Fruit fly (Drosophila melanogaster) ovary, adult (tissue): Measurements from ENCODE around the gene CG12177.

Experiments
- CG17801 ChIP-seq: fragments of 200-800 bp; optimal IDR thresholded peaks from 2 replicates; lab custom pipeline; 2019; ENCODE audit warnings: missing biosample characterization, mild to moderate bottlenecking, missing genetic modification characterization, moderate library complexity; ENCODE audit not compliant: partially characterized antibody

The CG12177 gene

DNA sequence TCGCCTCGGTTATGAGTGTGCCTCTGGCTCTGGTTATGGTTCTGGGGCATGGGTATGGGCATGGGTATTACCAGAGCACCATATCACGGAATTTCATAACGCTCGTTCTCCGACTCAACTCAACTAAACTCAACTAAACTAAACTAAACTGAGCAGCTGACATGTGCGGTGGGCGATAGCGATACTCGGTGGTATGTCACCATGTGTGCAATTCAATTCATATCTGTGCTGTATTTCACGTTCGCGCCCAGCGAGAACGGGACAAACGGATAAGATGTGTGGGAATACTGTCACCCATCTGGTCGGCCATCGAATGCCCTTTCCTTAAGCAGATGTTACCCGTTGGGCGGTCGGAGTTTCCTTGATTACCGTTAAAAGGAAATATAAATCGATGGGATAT lies at the start of gene CG12177:
Gene CG12177, minus strand, starts transcription at position 239 of the 400 bp plus-strand sequence.
- TF ChIP-seq CG17801 (GFP tag; lab: Kevin White, UChicago), result no peak

dm6 chrX:13721934-13722333 lies 41.6 kb upstream of the CG12177 start, which contains the start of the genes Mrgn1 and mus101:
TSS of gene Mrgn1 (minus strand) at chrX:13721977.
TSS of gene mus101 (plus strand) at chrX:13722246.
- TF ChIP-seq CG17801 (GFP tag; lab: Kevin White, UChicago), result peak; percentile 38

dm6 chrX:13717982-13718402 lies 37.7 kb upstream of the CG12177 start, which contains the start of gene Nadsyn:
TSS of gene Nadsyn (minus strand) at chrX:13718285.
- peak; percentile 28 for TF ChIP-seq CG17801 (GFP tag; lab: Kevin White, UChicago)

DNA sequence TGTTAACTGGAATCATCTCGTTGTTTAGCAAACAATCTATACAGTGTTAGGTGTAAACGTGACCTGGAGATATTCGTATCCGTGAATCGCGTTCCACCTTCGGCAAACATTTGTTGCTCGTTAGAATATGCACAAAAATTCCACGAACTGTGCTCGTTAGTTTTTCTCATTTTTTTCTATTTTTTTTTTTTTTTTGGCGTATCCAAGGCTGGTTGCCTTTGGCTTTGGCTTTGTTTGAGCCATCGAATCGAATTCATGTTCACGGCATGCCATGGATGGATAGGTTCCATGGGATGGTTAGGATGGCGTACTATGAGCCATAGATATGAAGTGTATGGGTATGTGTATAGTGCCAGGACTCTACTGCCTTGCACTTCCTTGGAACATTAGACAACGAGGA lies 19.4 kb upstream of the CG12177 start:
- TF ChIP-seq CG17801 (GFP tag; lab: Kevin White, UChicago), result no peak

- TF ChIP-seq CG17801 (GFP tag; lab: Kevin White, UChicago), result no peak
Observed at dm6 chrX:13698717-13699427, 18.6 kb upstream of the CG12177 start.

- no peak for TF ChIP-seq CG17801 (GFP tag; lab: Kevin White, UChicago)
Observed at dm6 chrX:13691992-13692391, 11.7 kb upstream of the CG12177 start, which contains the start of gene Nna1. TSS of gene Nna1 (plus strand) at chrX:13692292.

- TF ChIP-seq CG17801 (GFP tag; lab: Kevin White, UChicago), result no peak
Observed at dm6 chrX:13682652-13683051, 2.4 kb upstream of the CG12177 start, which contains the start of gene CG11158. TSS of gene CG11158 (plus strand) at chrX:13682952.

DNA sequence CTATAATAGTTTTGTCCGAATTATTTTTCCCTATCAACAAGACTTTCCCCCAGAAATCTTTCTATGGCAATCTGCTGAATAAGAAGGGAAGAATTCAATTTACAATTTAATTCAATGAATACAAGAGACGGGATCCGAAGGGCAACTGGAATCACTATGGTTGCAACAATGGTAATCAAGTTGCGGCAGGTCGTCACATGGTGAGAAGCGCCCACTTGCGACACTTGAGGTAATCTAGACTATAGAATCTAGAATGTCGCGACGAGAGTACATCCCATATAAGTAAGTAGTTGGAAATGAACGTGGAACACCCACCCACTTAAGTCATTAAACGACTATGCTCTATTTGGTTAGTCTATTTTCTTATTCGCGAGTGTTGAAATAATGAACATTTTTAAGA lies 1.6 kb upstream of the CG12177 start:
- no peak for TF ChIP-seq CG17801 (GFP tag; lab: Kevin White, UChicago)

dm6 chrX:13679565-13679964 lies 735 bp downstream of the CG12177 start:
- no peak for TF ChIP-seq CG17801 (GFP tag; lab: Kevin White, UChicago)

- TF ChIP-seq CG17801 (GFP tag; lab: Kevin White, UChicago), result no peak
Observed at dm6 chrX:13677970-13678490, 2.3 kb downstream of the CG12177 start.

DNA sequence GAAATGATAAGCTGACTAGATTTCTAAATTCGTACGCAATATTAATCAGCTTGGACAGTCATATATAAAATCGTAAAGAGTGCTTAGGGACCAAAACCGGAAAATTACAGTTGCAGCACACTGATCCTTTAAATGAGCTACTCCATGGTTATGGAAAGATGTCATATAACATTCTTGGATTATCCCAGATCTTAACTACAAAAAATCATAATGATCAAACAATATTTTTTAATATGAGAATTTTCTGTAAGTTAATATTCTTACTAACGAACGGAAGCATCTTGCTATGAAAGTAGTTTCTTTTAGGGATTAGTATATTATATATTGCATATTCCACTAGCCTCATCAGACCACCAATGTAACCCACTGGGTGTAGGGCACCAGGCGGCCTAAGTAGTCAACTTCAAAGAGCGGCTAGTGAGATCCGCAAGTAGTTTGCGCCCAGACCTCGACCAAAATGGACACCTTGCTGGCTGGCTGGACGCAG lies 3.8 kb downstream of the CG12177 start, which contains the start of gene CG11162:
Gene CG11162, plus strand, starts transcription at position 437 of the 487 bp plus-strand sequence.
- no peak for TF ChIP-seq CG17801 (GFP tag; lab: Kevin White, UChicago)

- no peak for TF ChIP-seq CG17801 (GFP tag; lab: Kevin White, UChicago)
Observed at dm6 chrX:13670329-13670847, 9.9 kb downstream of the CG12177 start.

DNA sequence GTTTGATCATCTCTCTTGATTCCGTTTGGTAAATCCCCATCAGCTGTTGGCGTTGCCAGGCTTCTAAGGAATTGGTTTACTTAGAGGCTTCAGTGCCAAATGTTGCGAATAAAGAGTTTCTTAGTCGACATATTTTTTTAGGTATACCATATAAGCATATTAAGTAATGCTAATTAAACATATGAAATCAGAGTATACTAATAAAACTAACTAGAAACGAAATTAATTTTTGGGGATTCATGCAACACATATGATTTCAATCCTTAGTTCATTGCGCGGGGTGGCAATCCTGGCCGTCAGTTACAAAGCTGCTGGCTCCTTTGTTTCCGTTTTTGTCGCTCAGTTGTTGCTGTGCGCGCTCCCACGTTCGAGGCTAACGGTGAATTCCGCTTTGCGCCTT lies 10.9 kb downstream of the CG12177 start, which contains the start of gene CG15760:
Gene CG15760, plus strand, starts transcription at position 334 of the 400 bp plus-strand sequence.
- TF ChIP-seq CG17801 (GFP tag; lab: Kevin White, UChicago), result no peak

- peak; percentile 20 for TF ChIP-seq CG17801 (GFP tag; lab: Kevin White, UChicago)
Observed at dm6 chrX:13667656-13668055, 12.6 kb downstream of the CG12177 start, which contains the start of the genes DNAlig4 and CG11164. TSS of gene DNAlig4 (minus strand) at chrX:13667811. TSS of gene CG11164 (plus strand) at chrX:13668014.

DNA sequence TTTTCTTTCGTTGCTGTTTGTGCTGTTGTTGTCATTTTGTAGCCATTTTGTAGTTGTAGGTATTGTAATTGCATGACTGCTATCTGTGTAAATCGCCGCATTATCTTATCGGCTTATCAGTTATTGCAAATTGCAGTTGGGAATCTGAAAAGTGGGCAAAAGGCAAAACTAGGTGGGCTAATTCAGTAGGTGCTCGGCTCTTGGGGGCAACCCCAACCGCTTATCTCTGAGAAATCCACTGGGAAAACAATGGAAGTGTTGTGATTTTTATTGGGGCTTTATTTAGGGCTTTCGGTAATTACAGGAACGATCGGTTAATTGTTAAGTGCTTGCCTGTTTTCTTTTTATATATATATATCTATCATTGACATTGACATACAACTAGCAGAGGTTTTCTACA lies 29.1 kb downstream of the CG12177 start:
- no peak for TF ChIP-seq CG17801 (GFP tag; lab: Kevin White, UChicago)
